Worm (Caenorhabditis elegans) whole organism, L2 larva: ENCODE data around the gene str-190.
"Not testable (repeated sequence)": the region's sequence is repeated elsewhere in the genome, so short reads cannot be mapped to it uniquely, and the experiment has no call there.

Source experiments
- C34F6.9 ChIP-seq: fragments of 150-350 bp; optimal IDR thresholded peaks from 2 replicates; lab custom pipeline; 2014; ENCODE audit warnings: missing biosample characterization, missing genetic modification characterization
- Y55F3AM.14 ChIP-seq: fragments of 200-800 bp; sonication (Bioruptor generic); optimal IDR thresholded peaks from 2 replicates; lab custom pipeline; 2018; ENCODE audit warnings: mild to moderate bottlenecking, missing genetic modification characterization, missing compliant biosample characterization
- alr-1 ChIP-seq: fragments of 150-350 bp; optimal IDR thresholded peaks from 2 replicates; lab custom pipeline; 2014; ENCODE audit warnings: missing biosample characterization, missing genetic modification characterization
- aly-2 ChIP-seq: fragments of 150-350 bp; optimal IDR thresholded peaks from 2 replicates; lab custom pipeline; 2014; ENCODE audit warnings: missing biosample characterization, missing genetic modification characterization
- blmp-1 ChIP-seq: sonication (generic microtip); optimal IDR thresholded peaks from 2 replicates; lab custom pipeline; 2017; ENCODE audit warnings: missing genetic modification characterization, mild to moderate bottlenecking, missing compliant biosample characterization, antibody characterized with exemption, moderate library complexity; ENCODE audit not compliant: insufficient read depth
- ceh-16 ChIP-seq: fragments of 150-350 bp; optimal IDR thresholded peaks from 2 replicates; lab custom pipeline; 2014; ENCODE audit warnings: missing biosample characterization, missing genetic modification characterization
- ceh-82 ChIP-seq: fragments of 150-350 bp; optimal IDR thresholded peaks from 2 replicates; lab custom pipeline; 2014; ENCODE audit warnings: missing biosample characterization, missing genetic modification characterization
- crh-2 ChIP-seq: sonication (generic microtip); optimal IDR thresholded peaks from 2 replicates; lab custom pipeline; 2017; ENCODE audit warnings: missing biosample characterization, missing genetic modification characterization
- dmd-4 ChIP-seq: sonication (generic microtip); optimal IDR thresholded peaks from 2 replicates; lab custom pipeline; 2017; ENCODE audit warnings: missing biosample characterization, missing genetic modification characterization
- egl-27 ChIP-seq: sonication (generic microtip); optimal IDR thresholded peaks from 3 replicates; lab custom pipeline; 2017; ENCODE audit warnings: missing biosample characterization, missing genetic modification reagents, missing genetic modification characterization
- elt-1 ChIP-seq: fragments of 150-350 bp; optimal IDR thresholded peaks from 2 replicates; lab custom pipeline; 2014; ENCODE audit warnings: missing biosample characterization, missing genetic modification characterization
- elt-3 ChIP-seq: sonication (generic microtip); optimal IDR thresholded peaks from 2 replicates; lab custom pipeline; 2017; ENCODE audit warnings: missing biosample characterization, missing genetic modification characterization
- fos-1 ChIP-seq: fragments of 150-350 bp; optimal IDR thresholded peaks from 2 replicates; lab custom pipeline; 2014; ENCODE audit warnings: missing biosample characterization, missing genetic modification characterization
- lin-11 ChIP-seq: fragments of 150-350 bp; sonication (generic microtip); optimal IDR thresholded peaks from 2 replicates; lab custom pipeline; 2014; ENCODE audit warnings: missing biosample characterization, missing genetic modification characterization, inconsistent platforms, mixed read lengths
- lin-13 ChIP-seq: fragments of 150-350 bp; optimal IDR thresholded peaks from 2 replicates; lab custom pipeline; 2014; ENCODE audit warnings: missing biosample characterization, missing genetic modification reagents, missing genetic modification characterization
- lin-39 ChIP-seq: fragments of 150-350 bp; optimal IDR thresholded peaks from 2 replicates; lab custom pipeline; 2014; ENCODE audit warnings: missing biosample characterization, missing genetic modification reagents, missing genetic modification characterization
- lsy-2 ChIP-seq, 2 experiments: fragments of 150-350 bp in 1 of 2; sonication (generic microtip) in 1 of 2; optimal IDR thresholded peaks; 2 replicates each; lab custom pipeline; 2014 to 2017; ENCODE audit warnings: missing biosample characterization in 2 of 2, missing genetic modification characterization in 2 of 2
- mab-5 ChIP-seq: fragments of 150-350 bp; optimal IDR thresholded peaks from 2 replicates; lab custom pipeline; 2014; ENCODE audit warnings: missing biosample characterization, missing genetic modification characterization
- mbf-1 ChIP-seq: sonication (generic microtip); optimal IDR thresholded peaks from 2 replicates; lab custom pipeline; 2017; ENCODE audit warnings: missing biosample characterization, missing genetic modification characterization
- nhr-11 ChIP-seq: fragments of 150-350 bp; optimal IDR thresholded peaks from 2 replicates; lab custom pipeline; 2014; ENCODE audit warnings: missing biosample characterization, missing genetic modification characterization
- nhr-12 ChIP-seq: fragments of 150-350 bp; optimal IDR thresholded peaks from 2 replicates; lab custom pipeline; 2014; ENCODE audit warnings: missing biosample characterization, missing genetic modification characterization
- nhr-21 ChIP-seq: fragments of 150-350 bp; optimal IDR thresholded peaks from 2 replicates; lab custom pipeline; 2014; ENCODE audit warnings: missing biosample characterization, missing genetic modification characterization
- nhr-237 ChIP-seq: fragments of 150-350 bp; optimal IDR thresholded peaks from 2 replicates; lab custom pipeline; 2014; ENCODE audit warnings: missing biosample characterization, missing genetic modification characterization
- nhr-25 ChIP-seq: fragments of 150-350 bp; sonication (generic microtip); optimal IDR thresholded peaks from 3 replicates; lab custom pipeline; 2014; ENCODE audit warnings: missing biosample characterization, missing genetic modification characterization
- nhr-6 ChIP-seq: fragments of 150-350 bp; optimal IDR thresholded peaks from 2 replicates; lab custom pipeline; 2014; ENCODE audit warnings: missing biosample characterization, missing genetic modification characterization
- peb-1 ChIP-seq: fragments of 150-350 bp; optimal IDR thresholded peaks from 2 replicates; lab custom pipeline; 2014; ENCODE audit warnings: missing biosample characterization, missing genetic modification characterization
- sem-4 ChIP-seq: fragments of 150-350 bp; optimal IDR thresholded peaks from 2 replicates; lab custom pipeline; 2014; ENCODE audit warnings: missing biosample characterization, missing genetic modification reagents, missing genetic modification characterization
- skn-1 ChIP-seq: sonication (generic microtip); optimal IDR thresholded peaks from 2 replicates; lab custom pipeline; 2017; ENCODE audit warnings: missing biosample characterization, missing genetic modification characterization
- sma-9 ChIP-seq, 2 experiments: fragments of 150-350 bp in 1 of 2; sonication (generic microtip) in 1 of 2; optimal IDR thresholded peaks; 2 replicates each; lab custom pipeline; 2014 to 2016; ENCODE audit warnings: missing genetic modification characterization in 2 of 2, mild to moderate bottlenecking in 1 of 2, missing biosample characterization in 1 of 2, missing compliant biosample characterization in 1 of 2, missing genetic modification reagents in 1 of 2, moderate library complexity in 1 of 2
- unc-39 ChIP-seq: fragments of 150-350 bp; optimal IDR thresholded peaks from 2 replicates; lab custom pipeline; 2014; ENCODE audit warnings: missing biosample characterization, missing genetic modification characterization
- unc-55 ChIP-seq: fragments of 150-350 bp; sonication (generic microtip); optimal IDR thresholded peaks from 3 replicates; lab custom pipeline; 2014; ENCODE audit warnings: missing biosample characterization, missing genetic modification reagents, missing genetic modification characterization
- unc-62 ChIP-seq: fragments of 150-350 bp; optimal IDR thresholded peaks from 2 replicates; lab custom pipeline; 2014; ENCODE audit warnings: missing biosample characterization, missing genetic modification reagents, missing genetic modification characterization
- ztf-1 ChIP-seq: fragments of 200-800 bp; sonication (Bioruptor generic); conservative IDR thresholded peaks from 2 replicates; pipeline ENCODE4 v1.3.6; 2022; ENCODE audit warnings: missing genetic modification characterization, missing compliant biosample characterization
- ztf-4 ChIP-seq: fragments of 150-350 bp; optimal IDR thresholded peaks from 2 replicates; lab custom pipeline; 2014; ENCODE audit warnings: missing biosample characterization, missing genetic modification characterization

The str-190 gene

DNA sequence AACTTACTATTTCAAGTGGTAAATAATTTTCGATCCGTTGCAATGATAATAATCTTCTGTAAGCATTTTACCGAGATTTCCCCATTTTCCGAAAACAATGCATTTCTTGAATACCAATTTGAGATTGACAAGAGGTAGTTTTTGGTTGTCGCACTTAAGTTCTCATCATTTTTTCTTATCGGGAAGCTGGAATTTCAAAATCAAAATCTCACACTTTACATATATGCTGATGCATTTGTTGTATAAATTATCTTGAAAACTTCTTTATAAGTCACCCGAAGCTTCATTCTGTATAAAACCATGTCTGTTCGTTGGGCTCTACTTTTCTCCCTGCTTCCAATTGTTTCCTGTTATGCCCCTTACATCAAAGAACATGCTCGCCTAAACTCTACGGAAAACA is 26.9 kb downstream of the str-190 start, which contains the start of gene try-11:
try-11 (plus strand) TSS at position 301 of the 400 bp plus-strand sequence.
- no peak for TF ChIP-seq nhr-25 (tag; lab: Kevin White, UChicago)
- no peak for TF ChIP-seq nhr-21 (tag; lab: Kevin White, UChicago)
- TF ChIP-seq sem-4 (tag; lab: Kevin White, UChicago) = no peak
- TF ChIP-seq blmp-1 (tag; lab: Kevin White, UChicago) = no peak
- no peak for TF ChIP-seq ceh-82 (tag; lab: Kevin White, UChicago)
- TF ChIP-seq crh-2 (tag; lab: Kevin White, UChicago) = no peak
- TF ChIP-seq fos-1 (tag; lab: Kevin White, UChicago) = no peak
- no peak for TF ChIP-seq peb-1 (tag; lab: Kevin White, UChicago)
- no peak for TF ChIP-seq lsy-2 (tag; optimal IDR thresholded peaks at IDR 0.05; lab: Kevin White, UChicago)
- TF ChIP-seq nhr-6 (tag; lab: Kevin White, UChicago) = no peak
- no peak for TF ChIP-seq unc-39 (tag; lab: Kevin White, UChicago)
- no peak for TF ChIP-seq alr-1 (tag; lab: Kevin White, UChicago)
- TF ChIP-seq elt-1 = no peak
- TF ChIP-seq lin-11 (tag; lab: Kevin White, UChicago) = no peak
- no peak for TF ChIP-seq dmd-4 (tag; lab: Kevin White, UChicago)
- no peak for TF ChIP-seq skn-1 (tag; lab: Kevin White, UChicago)
- TF ChIP-seq ztf-1 (GFP tag; lab: Robert Waterston, UW) = no peak

DNA sequence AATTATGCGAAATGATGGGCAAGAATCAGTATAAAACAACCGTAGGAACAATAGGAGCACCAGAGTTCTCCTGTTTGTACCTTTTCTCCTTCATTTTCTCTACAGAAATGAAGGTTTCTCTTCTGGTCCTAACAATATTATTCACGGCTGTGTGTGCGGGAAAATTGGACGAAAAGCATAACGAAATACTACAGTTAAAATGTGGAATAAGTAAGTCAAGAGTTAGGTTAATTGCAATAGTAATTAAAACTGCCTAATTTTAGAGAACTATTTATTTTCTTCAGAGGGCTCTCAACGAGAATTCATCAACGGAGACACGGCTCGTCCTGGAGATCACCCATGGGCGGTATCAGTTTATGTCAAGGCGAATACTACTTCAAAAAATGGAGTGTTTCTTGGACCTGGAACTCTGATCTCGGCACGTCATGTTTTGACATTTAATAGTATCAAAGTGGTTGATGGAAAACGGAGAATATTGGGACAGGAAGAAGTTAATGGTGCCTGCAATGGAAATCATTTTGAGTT is 28.9 kb downstream of the str-190 start, which contains the start of gene try-12:
try-12 (plus strand) TSS at position 51 of the 525 bp plus-strand sequence.
- no peak for TF ChIP-seq nhr-237 (tag; lab: Kevin White, UChicago)
- no peak for TF ChIP-seq unc-62 (GFP tag; lab: Kevin White, UChicago)
- no peak for TF ChIP-seq ztf-1 (GFP tag; lab: Robert Waterston, UW)
- TF ChIP-seq ztf-4 (tag; lab: Kevin White, UChicago) = no peak
- TF ChIP-seq ceh-82 (tag; lab: Kevin White, UChicago) = no peak
- TF ChIP-seq C34F6.9 = no peak
- TF ChIP-seq elt-3 (tag; lab: Kevin White, UChicago) = no peak
- no peak for TF ChIP-seq sma-9 (GFP tag; optimal IDR thresholded peaks at IDR 0.05; lab: Kevin White, UChicago)
- no peak for TF ChIP-seq sma-9 (tag; optimal IDR thresholded peaks at IDR 0.05; lab: Kevin White, UChicago)
- TF ChIP-seq, all 48 proteins: peak for 0

DNA sequence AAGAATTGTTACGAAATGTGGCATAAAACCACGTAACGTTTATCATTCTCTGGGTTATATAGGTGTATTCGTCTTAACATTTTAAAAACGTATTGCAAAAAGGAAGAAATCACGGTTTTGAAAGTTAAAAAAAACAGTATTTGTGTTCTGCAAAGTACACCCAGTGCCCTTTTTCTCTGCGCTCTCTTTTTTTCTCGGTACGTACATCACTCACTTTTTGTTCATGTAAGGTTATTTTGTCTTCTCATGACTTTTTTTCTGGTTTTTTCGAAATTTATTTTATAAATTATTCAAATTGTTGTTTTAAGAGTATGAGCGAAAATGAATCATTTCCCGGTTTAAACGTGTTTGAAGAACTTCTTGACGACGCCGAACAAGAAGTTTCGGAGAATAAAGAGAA is 31.3 kb downstream of the str-190 start, which contains the start of gene F25E5.5:
F25E5.5 (plus strand) TSS at position 301 of the 400 bp plus-strand sequence.
- no peak for TF ChIP-seq mbf-1 (tag; lab: Kevin White, UChicago)
- TF ChIP-seq lsy-2 (tag; optimal IDR thresholded peaks at IDR 0.05; lab: Kevin White, UChicago) = no peak
- TF ChIP-seq nhr-237 (tag; lab: Kevin White, UChicago) = no peak
- no peak for TF ChIP-seq ztf-4 (tag; lab: Kevin White, UChicago)
- no peak for TF ChIP-seq Y55F3AM.14 (GFP tag; lab: Kevin White, UChicago)
- no peak for TF ChIP-seq lin-13
- no peak for TF ChIP-seq ceh-16 (tag; lab: Kevin White, UChicago)
- no peak for TF ChIP-seq unc-62 (GFP tag; lab: Kevin White, UChicago)
- TF ChIP-seq nhr-21 (tag; lab: Kevin White, UChicago) = no peak
- TF ChIP-seq nhr-11 = no peak
- no peak for TF ChIP-seq aly-2 (tag; lab: Kevin White, UChicago)
- TF ChIP-seq mab-5 (tag; lab: Kevin White, UChicago) = no peak
- TF ChIP-seq egl-27 (tag; lab: Kevin White, UChicago) = no peak
- no peak for TF ChIP-seq unc-55 (GFP tag; lab: Kevin White, UChicago)
- no peak for TF ChIP-seq nhr-12 (tag; lab: Kevin White, UChicago)
- no peak for TF ChIP-seq peb-1 (tag; lab: Kevin White, UChicago)
- TF ChIP-seq, all 48 proteins: peak for 0

DNA sequence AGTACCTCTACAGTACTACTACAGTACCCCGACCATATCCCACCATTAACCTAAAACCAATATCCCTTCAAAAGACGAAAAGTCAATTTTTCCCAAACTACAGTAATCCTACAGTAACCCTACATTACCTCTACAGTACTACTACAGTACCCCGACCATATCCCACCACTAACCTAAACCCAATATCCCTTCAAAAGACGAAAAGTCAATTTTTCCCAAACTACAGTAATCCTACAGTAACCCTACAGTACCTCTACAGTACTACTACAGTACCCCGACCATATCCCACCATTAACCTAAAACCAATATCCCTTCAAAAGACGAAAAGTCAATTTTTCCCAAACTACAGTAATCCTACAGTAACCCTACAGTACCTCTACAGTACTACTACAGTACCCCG is 34.0 kb downstream of the str-190 start, which contains the start of gene nhr-141:
nhr-141 (plus strand) TSS at position 331 of the 400 bp plus-strand sequence.
- TF ChIP-seq unc-55 (GFP tag; lab: Kevin White, UChicago); ztf-4 (tag; lab: Kevin White, UChicago); lin-39 (tag; lab: Kevin White, UChicago): not testable (repeated sequence)
